Fruit fly (Drosophila melanogaster): Measurements from ENCODE around the gene fne.

DNA sequence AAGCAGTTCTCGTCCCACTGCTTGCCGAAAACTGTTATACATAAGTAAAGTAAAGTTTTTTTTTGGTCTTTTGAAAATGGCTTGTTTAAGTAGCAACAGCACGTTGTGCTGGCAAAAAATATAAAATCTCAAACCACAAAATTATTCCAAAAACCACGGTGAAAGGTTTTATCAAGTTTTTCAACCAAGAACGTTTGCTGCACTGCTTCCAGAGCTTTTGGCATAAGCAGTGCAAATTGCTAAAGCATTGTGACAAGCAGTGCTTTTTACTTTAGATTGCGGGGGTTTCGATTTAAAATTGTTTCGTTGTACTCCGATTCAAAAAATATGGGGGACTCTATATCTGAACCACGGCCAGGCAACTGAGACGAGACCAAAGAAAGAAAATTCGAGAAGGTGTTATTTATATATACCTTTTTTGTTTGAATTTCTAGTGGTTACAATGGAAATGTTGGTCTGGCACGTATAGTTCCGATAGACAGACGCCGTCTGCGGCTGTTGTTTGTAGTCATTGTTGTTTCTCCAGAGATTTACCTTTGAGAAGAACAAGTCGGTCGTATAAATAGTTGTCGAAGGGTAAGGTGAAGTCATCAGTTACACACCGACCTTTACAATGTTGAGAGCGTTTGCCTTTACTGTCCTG lies 50.1 kb downstream of the fne start, which contains the start of gene Mur11Da:
- TF ChIP-seq pan (optimal IDR thresholded peaks at IDR 0.05), result no peak
- no peak for TF ChIP-seq psq (GFP tag; optimal IDR thresholded peaks at IDR 0.05)
- no peak for TF ChIP-seq h (GFP tag; optimal IDR thresholded peaks at IDR 0.05)
